Worm (Caenorhabditis elegans) whole organism, L4 larva: ENCODE data around the gene gei-15.
A peak's percentile ranks its signal among the peaks of the same experiment; 100 is the strongest.

Source experiments
- D1046.2 ChIP-seq: fragments of 200-800 bp; sonication (Bioruptor generic); IDR thresholded peaks from 2 replicates; pipeline ENCODE4 v1.3.6; 2022; ENCODE audit warnings: missing genetic modification characterization, missing compliant biosample characterization
- F10B5.3 ChIP-seq: sonication (generic microtip); optimal IDR thresholded peaks from 2 replicates; lab custom pipeline; 2016; ENCODE audit warnings: mild to moderate bottlenecking, missing genetic modification characterization, missing compliant biosample characterization
- F44E2.7 ChIP-seq: fragments of 200-800 bp; sonication (Bioruptor generic); IDR thresholded peaks from 2 replicates; pipeline ENCODE4 v2.1.2; 2022; ENCODE audit warnings: missing genetic modification characterization, missing compliant biosample characterization
- R02D3.7 ChIP-seq: fragments of 150-350 bp; sonication (generic microtip); optimal IDR thresholded peaks from 3 replicates; lab custom pipeline; 2014; ENCODE audit warnings: missing biosample characterization, missing genetic modification characterization
- T20F7.1 ChIP-seq: fragments of 200-800 bp; sonication (Bioruptor generic); optimal IDR thresholded peaks from 2 replicates; lab custom pipeline; 2018; ENCODE audit warnings: mild to moderate bottlenecking, missing genetic modification characterization, missing compliant biosample characterization
- T26A8.4 ChIP-seq: fragments of 200-800 bp; sonication (Bioruptor generic); IDR thresholded peaks from 2 replicates; pipeline ENCODE4 v1.3.6; 2022; ENCODE audit warnings: missing genetic modification characterization, missing compliant biosample characterization
- Y105C5A.15 ChIP-seq: fragments of 200-800 bp; sonication (Bioruptor generic); IDR thresholded peaks from 2 replicates; pipeline ENCODE4 v1.3.6; 2022; ENCODE audit warnings: missing genetic modification characterization, missing compliant biosample characterization
- Y48G9A.11 ChIP-seq: fragments of 200-800 bp; sonication (Bioruptor generic); IDR thresholded peaks from 2 replicates; pipeline ENCODE4 v1.3.6; 2022; ENCODE audit warnings: missing genetic modification reagents, missing genetic modification characterization, missing compliant biosample characterization
- ZK337.2 ChIP-seq: fragments of 200-800 bp; sonication (Bioruptor generic); IDR thresholded peaks from 2 replicates; pipeline ENCODE4 v1.3.6; 2022; ENCODE audit warnings: missing genetic modification reagents, missing genetic modification characterization, missing compliant biosample characterization
- aha-1 ChIP-seq: fragments of 150-350 bp; peaks from one replicate; lab custom pipeline; 2014; ENCODE audit warnings: missing biosample characterization, missing genetic modification characterization
- ama-1 ChIP-seq: fragments of 150-350 bp; optimal IDR thresholded peaks from 2 replicates; lab custom pipeline; 2014; ENCODE audit warnings: inconsistent platforms, mixed read lengths
- ceh-62 ChIP-seq: sonication (generic microtip); optimal IDR thresholded peaks from 2 replicates; lab custom pipeline; 2017; ENCODE audit warnings: missing biosample characterization, missing genetic modification characterization
- ces-1 ChIP-seq: fragments of 150-350 bp; sonication (generic microtip); optimal IDR thresholded peaks from 4 replicates; lab custom pipeline; 2014; ENCODE audit warnings: missing biosample characterization, missing genetic modification reagents, missing genetic modification characterization
- daf-16 ChIP-seq, 3 experiments: sonication (generic microtip); optimal IDR thresholded peaks; 2 replicates each; lab custom pipeline; 2016 to 2017; ENCODE audit warnings: missing genetic modification characterization in 3 of 3, missing genetic modification reagents in 3 of 3, mild to moderate bottlenecking in 2 of 3, missing compliant biosample characterization in 2 of 3, missing biosample characterization in 1 of 3, moderate library complexity in 1 of 3
- daf-19 ChIP-seq: fragments of 200-800 bp; sonication (Bioruptor generic); conservative IDR thresholded peaks from 2 replicates; pipeline ENCODE4 v1.3.6; 2022; ENCODE audit warnings: missing genetic modification characterization, missing compliant biosample characterization
- dmd-6 ChIP-seq: fragments of 200-800 bp; sonication (Bioruptor generic); IDR thresholded peaks from 2 replicates; pipeline ENCODE4 v1.3.6; 2022; ENCODE audit warnings: missing genetic modification reagents, missing genetic modification characterization, missing compliant biosample characterization
- dve-1 ChIP-seq: sonication (generic microtip); optimal IDR thresholded peaks from 2 replicates; lab custom pipeline; 2017; ENCODE audit warnings: antibody characterized with exemption, mild to moderate bottlenecking, missing genetic modification characterization, missing compliant biosample characterization; ENCODE audit not compliant: insufficient read depth
- egl-27 ChIP-seq: sonication (generic microtip); optimal IDR thresholded peaks from 3 replicates; lab custom pipeline; 2017; ENCODE audit warnings: missing biosample characterization, missing genetic modification reagents, missing genetic modification characterization
- egl-43 ChIP-seq: fragments of 200-800 bp; sonication (Bioruptor generic); IDR thresholded peaks from 2 replicates; pipeline ENCODE4 v1.3.6; 2022; ENCODE audit warnings: missing genetic modification reagents, missing genetic modification characterization, missing compliant biosample characterization
- hlh-11 ChIP-seq: fragments of 200-800 bp; sonication (Bioruptor generic); optimal IDR thresholded peaks from 2 replicates; lab custom pipeline; 2018; ENCODE audit warnings: mild to moderate bottlenecking, missing genetic modification characterization, missing compliant biosample characterization
- hlh-30 ChIP-seq: sonication (generic microtip); optimal IDR thresholded peaks from 2 replicates; lab custom pipeline; 2017; ENCODE audit warnings: antibody characterized with exemption, mild to moderate bottlenecking, missing genetic modification characterization, missing compliant biosample characterization; ENCODE audit not compliant: insufficient read depth
- lim-7 ChIP-seq: fragments of 200-800 bp; sonication (Bioruptor generic); IDR thresholded peaks from 2 replicates; pipeline ENCODE4 v1.3.6; 2022; ENCODE audit warnings: missing genetic modification characterization, missing compliant biosample characterization
- lin-1 ChIP-seq: fragments of 200-800 bp; sonication (Bioruptor generic); IDR thresholded peaks from 2 replicates; pipeline ENCODE4 v1.3.6; 2022; ENCODE audit warnings: missing genetic modification reagents, missing genetic modification characterization, missing compliant biosample characterization
- lin-15B ChIP-seq: fragments of 150-350 bp; sonication (generic microtip); optimal IDR thresholded peaks from 3 replicates; lab custom pipeline; 2014; ENCODE audit warnings: missing biosample characterization, missing genetic modification characterization
- lin-29 ChIP-seq: fragments of 200-800 bp; sonication (Bioruptor generic); IDR thresholded peaks from 2 replicates; pipeline ENCODE4 v1.3.6; 2022; ENCODE audit warnings: missing genetic modification reagents, missing genetic modification characterization, missing compliant biosample characterization
- nhr-10 ChIP-seq: fragments of 150-350 bp; optimal IDR thresholded peaks from 2 replicates; lab custom pipeline; 2014; ENCODE audit warnings: missing biosample characterization, missing genetic modification characterization
- nhr-102 ChIP-seq: sonication (generic microtip); optimal IDR thresholded peaks from 2 replicates; lab custom pipeline; 2016; ENCODE audit warnings: mild to moderate bottlenecking, missing genetic modification characterization, moderate library complexity, missing compliant biosample characterization
- nhr-25 ChIP-seq: sonication (generic microtip); optimal IDR thresholded peaks from 2 replicates; lab custom pipeline; 2017; ENCODE audit warnings: missing genetic modification characterization, mild to moderate bottlenecking, missing compliant biosample characterization, antibody characterized with exemption, moderate library complexity, borderline replicate concordance; ENCODE audit not compliant: insufficient read depth
- nhr-28 ChIP-seq: fragments of 150-350 bp; optimal IDR thresholded peaks from 2 replicates; lab custom pipeline; 2014; ENCODE audit warnings: missing biosample characterization, missing genetic modification characterization
- nhr-77 ChIP-seq: fragments of 150-350 bp; optimal IDR thresholded peaks from 2 replicates; lab custom pipeline; 2014; ENCODE audit warnings: missing biosample characterization, missing genetic modification characterization
- pqm-1 ChIP-seq: sonication (generic microtip); optimal IDR thresholded peaks from 2 replicates; lab custom pipeline; 2017; ENCODE audit warnings: missing biosample characterization, missing genetic modification characterization
- skn-1 ChIP-seq: fragments of 150-350 bp; optimal IDR thresholded peaks from 2 replicates; lab custom pipeline; 2014; ENCODE audit warnings: missing biosample characterization, missing genetic modification characterization
- snpc-1.2 ChIP-seq: fragments of 200-800 bp; sonication (Bioruptor generic); IDR thresholded peaks from 2 replicates; pipeline ENCODE4 v1.3.6; 2022; ENCODE audit warnings: missing genetic modification reagents, missing genetic modification characterization, missing compliant biosample characterization
- spr-1 ChIP-seq: sonication (generic microtip); optimal IDR thresholded peaks from 2 replicates; lab custom pipeline; 2016; ENCODE audit warnings: mild to moderate bottlenecking, missing genetic modification characterization, missing compliant biosample characterization
- spr-3 ChIP-seq: fragments of 200-800 bp; sonication (Bioruptor generic); optimal IDR thresholded peaks from 2 replicates; lab custom pipeline; 2018; ENCODE audit warnings: mild to moderate bottlenecking, missing genetic modification characterization, missing compliant biosample characterization
- tag-97 ChIP-seq: fragments of 200-800 bp; sonication (Bioruptor generic); IDR thresholded peaks from 2 replicates; pipeline ENCODE4 v1.3.6; 2022; ENCODE audit warnings: missing genetic modification characterization, missing compliant biosample characterization
- unc-62 ChIP-seq, 3 experiments: fragments of 150-350 bp in 1 of 3; sonication (generic microtip); optimal IDR thresholded peaks in 2 of 3; peaks in 1 of 3; 1 replicate in 1 of 3; 2 replicates in 2 of 3; lab custom pipeline; 2014 to 2017; ENCODE audit warnings: missing biosample characterization in 3 of 3, missing genetic modification characterization in 3 of 3, missing genetic modification reagents in 3 of 3, missing genotype in 1 of 3
- zip-2 ChIP-seq: fragments of 150-350 bp; optimal IDR thresholded peaks from 2 replicates; lab custom pipeline; 2014; ENCODE audit warnings: missing biosample characterization, missing genetic modification characterization
- ztf-11 ChIP-seq: fragments of 150-350 bp; optimal IDR thresholded peaks from 2 replicates; lab custom pipeline; 2014; ENCODE audit warnings: missing biosample characterization, missing genetic modification characterization
- ztf-7 ChIP-seq: fragments of 150-350 bp; optimal IDR thresholded peaks from 2 replicates; lab custom pipeline; 2014; ENCODE audit warnings: missing biosample characterization, missing genetic modification characterization

Gene gei-15

ce11 chrX:6792281-6793003, 30.6 kb downstream of the gei-15 start (continued):
- TF ChIP-seq D1046.2 (GFP tag; lab: Robert Waterston, UW) (no peak), aha-1 (tag; lab: Kevin White, UChicago) (peak; percentile 95), nhr-102 (tag; lab: Kevin White, UChicago) (peak; percentile 25), unc-62 (GFP tag; optimal IDR thresholded peaks at IDR 0.05 in 1 of 2; lab: Kevin White, UChicago) (no peak), unc-62 (tag; optimal IDR thresholded peaks at IDR 0.05; lab: Kevin White, UChicago) (no peak)

ce11 chrX:6790986-6791385, 32.1 kb downstream of the gei-15 start, which contains the start of gene asp-3:
asp-3 (plus strand) TSS chrX:6791064.
- TF ChIP-seq hlh-11 (tag; lab: Kevin White, UChicago) (peak; percentile 14), nhr-28 (tag; lab: Kevin White, UChicago) (peak; percentile 22), ama-1 (lab: Kevin White, UChicago) (peak; percentile 69), pqm-1 (tag; lab: Kevin White, UChicago) (peak; percentile 48), daf-16 (GFP tag; optimal IDR thresholded peaks at IDR 0.05; lab: Kevin White, UChicago) (no peak), daf-16 (tag; optimal IDR thresholded peaks at IDR 0.05; lab: Kevin White, UChicago) (peak; percentile 70), dve-1 (tag; lab: Kevin White, UChicago) (peak; percentile 35), dmd-6 (GFP tag; lab: Robert Waterston, UW) (peak; percentile 20; the same call in 1 of the 2 replicates), ZK337.2 (GFP tag; lab: Robert Waterston, UW) (no peak), snpc-1.2 (GFP tag; lab: Robert Waterston, UW) (no peak)
- TF ChIP-seq, all 104 proteins: peak for 7

ce11 chrX:6790457-6790856, 32.6 kb downstream of the gei-15 start:
- no peak for TF ChIP-seq nhr-10
- no peak for TF ChIP-seq lin-1 (GFP tag; lab: Robert Waterston, UW)
- TF ChIP-seq tag-97 (GFP tag; lab: Robert Waterston, UW) = no peak
- TF ChIP-seq zip-2 (tag; lab: Kevin White, UChicago) = no peak
- no peak for TF ChIP-seq lin-29 (GFP tag; lab: Robert Waterston, UW)
- no peak for TF ChIP-seq Y105C5A.15 (GFP tag; lab: Robert Waterston, UW)
- no peak for TF ChIP-seq daf-16 (GFP tag; optimal IDR thresholded peaks at IDR 0.05; lab: Kevin White, UChicago)
- TF ChIP-seq daf-16 (tag; optimal IDR thresholded peaks at IDR 0.05; lab: Kevin White, UChicago) = peak; percentile 56
- TF ChIP-seq T20F7.1 (GFP tag; lab: Kevin White, UChicago) = peak; percentile 6
- TF ChIP-seq hlh-30 (tag; lab: Kevin White, UChicago) = peak; percentile 31
- TF ChIP-seq dve-1 (tag; lab: Kevin White, UChicago) = peak; percentile 29
- TF ChIP-seq lim-7 = no peak
- TF ChIP-seq lin-15B = no peak
- TF ChIP-seq T26A8.4 = no peak
- no peak for TF ChIP-seq D1046.2 (GFP tag; lab: Robert Waterston, UW)
- TF ChIP-seq F44E2.7 (GFP tag; lab: Robert Waterston, UW) = no peak
- no peak for TF ChIP-seq ZK337.2 (GFP tag; lab: Robert Waterston, UW)
- no peak for TF ChIP-seq ceh-62 (tag; lab: Kevin White, UChicago)
- no peak for TF ChIP-seq daf-19 (GFP tag; lab: Robert Waterston, UW)
- TF ChIP-seq spr-3 (GFP tag; lab: Kevin White, UChicago) = no peak
- no peak for TF ChIP-seq egl-27 (tag; lab: Kevin White, UChicago)
- TF ChIP-seq nhr-25 (tag; lab: Kevin White, UChicago) = no peak
- TF ChIP-seq ztf-11 (tag; lab: Kevin White, UChicago) = no peak
- TF ChIP-seq dmd-6 (GFP tag; lab: Robert Waterston, UW) = peak; percentile 20; the same call in 1 of the 2 replicates
- TF ChIP-seq skn-1 (tag; lab: Kevin White, UChicago) = no peak
- no peak for TF ChIP-seq Y48G9A.11 (GFP tag; lab: Robert Waterston, UW)
- TF ChIP-seq unc-62 (GFP tag; optimal IDR thresholded peaks at IDR 0.05 in 1 of 2; lab: Kevin White, UChicago) = peak in 1 of 2 experiments; percentile 41
- no peak for TF ChIP-seq unc-62 (tag; optimal IDR thresholded peaks at IDR 0.05; lab: Kevin White, UChicago)
- no peak for TF ChIP-seq F10B5.3 (tag; lab: Kevin White, UChicago)
- TF ChIP-seq nhr-28 (tag; lab: Kevin White, UChicago) = no peak
- no peak for TF ChIP-seq ztf-7
- TF ChIP-seq nhr-77 (tag; lab: Kevin White, UChicago) = no peak
- TF ChIP-seq spr-1 (tag; lab: Kevin White, UChicago) = no peak
- TF ChIP-seq R02D3.7 = no peak
- no peak for TF ChIP-seq egl-43 (GFP tag; lab: Robert Waterston, UW)
- no peak for TF ChIP-seq ces-1 (GFP tag; lab: Kevin White, UChicago)
